Fruit fly (Drosophila melanogaster): ENCODE data around the gene Madm.

DNA sequence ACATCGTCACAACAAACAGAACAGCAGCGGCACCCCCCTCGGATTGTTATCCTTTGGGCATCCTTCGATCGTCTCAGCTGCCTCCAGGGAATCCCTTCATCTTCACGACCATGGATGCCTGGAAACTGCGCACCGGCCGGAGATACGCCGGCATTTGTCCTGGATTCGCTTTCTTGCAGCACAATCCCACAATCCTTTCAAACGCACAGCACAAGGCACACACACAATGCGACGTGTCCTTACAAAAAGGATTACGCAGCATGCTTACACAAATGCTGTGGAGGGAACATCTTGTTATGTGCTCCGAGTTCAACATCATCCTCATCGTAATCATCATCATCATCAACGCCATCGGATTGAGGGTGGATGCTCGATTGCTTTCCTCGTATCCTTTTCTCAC lies 19.2 kb upstream of the Madm start:
- no peak for TF ChIP-seq D1 (tag; optimal IDR thresholded peaks at IDR 0.05)
- TF ChIP-seq CG9948 (tag; optimal IDR thresholded peaks at IDR 0.05), result no peak
- no peak for TF ChIP-seq CG15710 (tag; optimal IDR thresholded peaks at IDR 0.05)
- no peak for TF ChIP-seq fd96Ca (GFP tag; IDR thresholded peaks at IDR 0.05)
- no peak for TF ChIP-seq CG14655 (GFP tag; optimal IDR thresholded peaks at IDR 0.05)
- TF ChIP-seq Pif1B (GFP tag; optimal IDR thresholded peaks at IDR 0.05), result no peak
- TF ChIP-seq gl (tag; optimal IDR thresholded peaks at IDR 0.05), result no peak
- no peak for TF ChIP-seq EcR (GFP tag; optimal IDR thresholded peaks at IDR 0.05)
- TF ChIP-seq CG8301 (tag; optimal IDR thresholded peaks at IDR 0.05), result no peak
- TF ChIP-seq CG17806 (tag; optimal IDR thresholded peaks at IDR 0.05), result no peak
- TF ChIP-seq CG10348 (GFP tag; IDR thresholded peaks at IDR 0.05), result no peak
- no peak for TF ChIP-seq CG13204 (GFP tag; optimal IDR thresholded peaks at IDR 0.05)
- no peak for TF ChIP-seq CG32121 (GFP tag; IDR thresholded peaks at IDR 0.05)
- TF ChIP-seq CG4496 (GFP tag; IDR thresholded peaks at IDR 0.05), result no peak

Measured in whole organism, pupa.